Worm (Caenorhabditis elegans): Measurements from ENCODE around the gene Y62H9A.9.

Gene Y62H9A.9

DNA sequence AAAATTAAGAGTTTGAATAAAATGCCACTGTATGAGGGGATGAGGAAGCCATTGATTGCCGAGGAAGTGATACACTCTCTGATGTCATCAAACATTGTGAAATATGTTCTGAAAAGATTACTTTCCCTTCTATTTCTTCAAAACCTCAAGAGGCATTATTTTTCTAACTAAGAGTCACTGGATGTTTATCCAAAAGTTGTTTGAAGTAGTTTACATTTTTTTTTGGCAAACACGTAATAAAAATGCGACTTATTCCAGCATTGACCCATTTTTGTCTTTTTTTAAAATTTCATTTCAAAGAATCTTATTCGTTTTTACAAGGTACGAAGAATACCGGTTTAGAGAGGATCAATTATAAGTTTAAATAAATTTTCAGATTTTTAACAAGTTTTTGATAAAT lies 9.3 kb upstream of the Y62H9A.9 start, which contains the start of gene Y62H9A.11:
TSS of gene Y62H9A.11 (minus strand) at position 101 of the 400 bp plus-strand sequence.
- TF ChIP-seq ces-1 (GFP tag; optimal IDR thresholded peaks at IDR 0.05) (no peak), mls-2 (tag; optimal IDR thresholded peaks at IDR 0.05) (no peak), snpc-4 (tag; optimal IDR thresholded peaks at IDR 0.05) (no peak), ham-2 (GFP tag; optimal IDR thresholded peaks at IDR 0.05) (no peak), lin-32 (GFP tag; optimal IDR thresholded peaks at IDR 0.05) (no peak), mep-1 (tag; optimal IDR thresholded peaks at IDR 0.05) (no peak), drap-1 (GFP tag; optimal IDR thresholded peaks at IDR 0.05) (no peak), mab-5 (tag; optimal IDR thresholded peaks at IDR 0.05) (no peak), flh-1 (GFP tag; optimal IDR thresholded peaks at IDR 0.05) (no peak), tbx-8 (GFP tag; optimal IDR thresholded peaks at IDR 0.05) (no peak), nhr-2 (tag; optimal IDR thresholded peaks at IDR 0.05) (no peak), nhr-76 (tag; optimal IDR thresholded peaks at IDR 0.05) (no peak), nhr-237 (tag; optimal IDR thresholded peaks at IDR 0.05) (no peak), unc-62 (GFP tag; optimal IDR thresholded peaks at IDR 0.05) (no peak), ztf-11 (tag; optimal IDR thresholded peaks at IDR 0.05) (no peak), cnd-1 (tag; optimal IDR thresholded peaks at IDR 0.05) (no peak), nhr-28 (tag; optimal IDR thresholded peaks at IDR 0.05) (no peak), ceh-43 (GFP tag; optimal IDR thresholded peaks at IDR 0.05) (no peak), M03D4.4 (tag; optimal IDR thresholded peaks at IDR 0.05) (no peak)

DNA sequence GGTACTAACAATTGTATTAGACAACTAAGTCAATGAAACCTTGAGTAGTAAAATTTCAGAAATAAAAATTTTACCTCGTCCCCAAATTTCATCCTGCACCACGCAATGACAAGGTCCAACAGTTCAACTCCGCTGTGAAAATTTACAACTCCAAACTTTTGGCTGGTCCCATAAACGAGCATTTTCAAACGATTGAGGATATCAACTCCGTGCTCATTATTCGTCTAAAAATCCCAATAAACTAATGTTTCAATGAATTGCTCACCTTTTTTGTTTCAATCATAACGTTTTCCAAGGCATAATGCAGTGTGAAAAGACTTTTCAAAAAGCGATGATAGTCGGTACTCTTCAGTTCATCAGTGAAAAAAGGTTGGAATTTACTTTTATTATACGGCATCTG lies 8.7 kb upstream of the Y62H9A.9 start:
- no peak for TF ChIP-seq elt-1 (tag; optimal IDR thresholded peaks at IDR 0.05; ENCODE audit: borderline replicate concordance, insufficient read depth)
- no peak for TF ChIP-seq mls-2 (tag; optimal IDR thresholded peaks at IDR 0.05)
- no peak for TF ChIP-seq M03D4.4 (tag; optimal IDR thresholded peaks at IDR 0.05)
- TF ChIP-seq ceh-39 (tag; optimal IDR thresholded peaks at IDR 0.05) = no peak
- no peak for TF ChIP-seq blmp-1 (tag; optimal IDR thresholded peaks at IDR 0.05)
- no peak for TF ChIP-seq lin-13 (tag; optimal IDR thresholded peaks at IDR 0.05)
- TF ChIP-seq tbx-8 (GFP tag; optimal IDR thresholded peaks at IDR 0.05) = no peak
- no peak for TF ChIP-seq bed-3 (GFP tag; optimal IDR thresholded peaks at IDR 0.05)
- no peak for TF ChIP-seq nhr-2 (tag; optimal IDR thresholded peaks at IDR 0.05)
- TF ChIP-seq mab-5 (tag; optimal IDR thresholded peaks at IDR 0.05) = no peak
- TF ChIP-seq ham-2 (GFP tag; optimal IDR thresholded peaks at IDR 0.05) = no peak
- no peak for TF ChIP-seq nhr-76 (tag; optimal IDR thresholded peaks at IDR 0.05)
- no peak for TF ChIP-seq unc-39 (tag; optimal IDR thresholded peaks at IDR 0.05)

DNA sequence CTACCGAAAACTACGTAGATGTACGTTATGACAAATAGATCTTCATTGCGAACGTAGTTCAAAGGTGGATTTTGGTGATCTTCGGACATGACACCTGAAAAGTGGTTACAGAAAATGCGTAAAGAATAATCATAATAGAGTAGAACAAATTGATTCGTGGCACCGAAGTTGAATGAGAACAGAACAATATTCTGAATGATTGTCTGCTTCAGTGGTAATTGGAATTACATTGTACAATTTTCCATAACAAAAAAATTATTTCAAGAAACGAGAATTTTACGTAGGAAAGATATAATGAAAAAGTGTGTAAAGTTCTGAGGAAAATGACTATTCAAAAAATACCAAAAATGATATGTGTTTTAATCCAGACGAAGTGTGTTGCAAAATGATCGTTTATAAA lies 4.7 kb upstream of the Y62H9A.9 start, which contains the start of gene Y62H9A.10:
TSS of gene Y62H9A.10 (minus strand) at position 101 of the 400 bp plus-strand sequence.
- TF ChIP-seq nhr-76 (tag; optimal IDR thresholded peaks at IDR 0.05) (no peak), unc-39 (tag; optimal IDR thresholded peaks at IDR 0.05) (no peak), ham-2 (GFP tag; optimal IDR thresholded peaks at IDR 0.05) (no peak), lin-13 (tag; optimal IDR thresholded peaks at IDR 0.05) (no peak), hlh-1 (tag; optimal IDR thresholded peaks at IDR 0.05) (no peak), mls-2 (tag; optimal IDR thresholded peaks at IDR 0.05) (no peak), nhr-2 (tag; optimal IDR thresholded peaks at IDR 0.05) (no peak), mep-1 (tag; optimal IDR thresholded peaks at IDR 0.05) (no peak), elt-1 (tag; optimal IDR thresholded peaks at IDR 0.05; ENCODE audit: borderline replicate concordance, insufficient read depth) (no peak), elt-3 (tag; optimal IDR thresholded peaks at IDR 0.05) (no peak), blmp-1 (tag; optimal IDR thresholded peaks at IDR 0.05) (no peak), ceh-39 (tag; optimal IDR thresholded peaks at IDR 0.05) (no peak), M03D4.4 (tag; optimal IDR thresholded peaks at IDR 0.05) (no peak), nhr-12 (tag; optimal IDR thresholded peaks at IDR 0.05) (no peak), ceh-43 (GFP tag; optimal IDR thresholded peaks at IDR 0.05) (no peak), flh-1 (GFP tag; optimal IDR thresholded peaks at IDR 0.05) (no peak), nhr-237 (tag; optimal IDR thresholded peaks at IDR 0.05) (no peak), lin-32 (GFP tag; optimal IDR thresholded peaks at IDR 0.05) (no peak), ztf-11 (tag; optimal IDR thresholded peaks at IDR 0.05) (no peak)

DNA sequence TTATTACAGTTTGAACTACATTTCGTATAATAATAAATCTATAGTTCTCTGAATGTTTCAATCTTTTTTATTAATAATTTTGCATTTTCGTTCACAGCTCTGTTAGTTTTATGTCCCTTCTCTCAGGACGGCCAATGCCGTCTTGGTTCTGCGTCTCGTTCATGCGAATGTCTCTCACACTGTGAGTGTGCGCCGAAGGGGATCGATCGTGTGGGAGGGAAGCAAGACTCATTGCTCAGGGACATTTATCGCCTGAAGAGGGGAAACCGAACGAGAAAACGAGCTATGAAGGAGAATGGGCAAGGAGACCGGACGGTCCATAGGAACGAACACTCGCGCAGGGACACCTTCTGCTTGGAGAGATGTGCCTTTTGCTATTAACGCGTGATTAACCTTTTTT lies 1.1 kb upstream of the Y62H9A.9 start:
- TF ChIP-seq ces-1 (GFP tag; optimal IDR thresholded peaks at IDR 0.05) = peak; percentile 27
- TF ChIP-seq mep-1 (tag; optimal IDR thresholded peaks at IDR 0.05) = peak; percentile 15
- TF ChIP-seq ceh-83 (GFP tag; optimal IDR thresholded peaks at IDR 0.05) = no peak
- no peak for TF ChIP-seq elt-3 (tag; optimal IDR thresholded peaks at IDR 0.05)
- no peak for TF ChIP-seq sem-2 (GFP tag; optimal IDR thresholded peaks at IDR 0.05)
- no peak for TF ChIP-seq lin-13 (tag; optimal IDR thresholded peaks at IDR 0.05)

DNA sequence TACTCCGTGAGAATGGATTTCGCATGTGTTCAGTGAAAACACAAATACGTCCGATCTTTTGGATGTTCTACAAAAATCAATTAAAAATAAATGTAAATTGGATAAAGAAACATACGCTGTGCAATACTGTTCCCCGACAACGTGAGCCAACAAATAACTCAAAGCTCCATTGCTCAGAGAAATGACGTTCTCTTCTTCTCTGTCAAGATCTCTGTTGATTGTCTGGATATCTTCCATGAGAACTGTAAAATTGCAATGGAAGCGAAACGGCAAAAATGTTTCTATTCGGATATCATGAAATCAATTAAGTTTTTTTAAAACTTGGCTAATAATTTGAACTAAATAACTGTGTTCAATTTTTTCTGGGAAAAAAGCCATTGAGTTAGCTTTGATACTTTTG lies 1.2 kb downstream of the Y62H9A.9 start:
- TF ChIP-seq ztf-11 (tag; optimal IDR thresholded peaks at IDR 0.05) (no peak), cnd-1 (tag; optimal IDR thresholded peaks at IDR 0.05) (no peak), nhr-237 (tag; optimal IDR thresholded peaks at IDR 0.05) (no peak), M03D4.4 (tag; optimal IDR thresholded peaks at IDR 0.05) (no peak), lin-32 (GFP tag; optimal IDR thresholded peaks at IDR 0.05) (no peak), lsy-2 (tag; optimal IDR thresholded peaks at IDR 0.05) (no peak), lin-13 (tag; optimal IDR thresholded peaks at IDR 0.05) (no peak), blmp-1 (tag; optimal IDR thresholded peaks at IDR 0.05) (no peak), unc-62 (GFP tag; optimal IDR thresholded peaks at IDR 0.05) (no peak), nhr-28 (tag; optimal IDR thresholded peaks at IDR 0.05) (no peak), unc-120 (tag; optimal IDR thresholded peaks at IDR 0.05; ENCODE audit: poor library complexity, severe bottlenecking) (no peak), nhr-12 (tag; optimal IDR thresholded peaks at IDR 0.05) (no peak), mep-1 (tag; optimal IDR thresholded peaks at IDR 0.05) (no peak), pha-4 (tag; optimal IDR thresholded peaks at IDR 0.05) (no peak), elt-3 (tag; optimal IDR thresholded peaks at IDR 0.05) (no peak), ceh-43 (GFP tag; optimal IDR thresholded peaks at IDR 0.05) (no peak), nhr-76 (tag; optimal IDR thresholded peaks at IDR 0.05) (no peak), unc-39 (tag; optimal IDR thresholded peaks at IDR 0.05) (no peak)

Measured in whole organism, mixed stage, embryonic.